Fruit fly (Drosophila melanogaster) whole organism, pupa: Measurements from ENCODE around the gene Ten-a.

Experiments
- CG10348 ChIP-seq: fragments of 200-800 bp; sonication (Bioruptor generic); IDR thresholded peaks from 2 replicates; pipeline ENCODE4 v1.3.6; 2022; ENCODE audit warnings: missing biosample characterization, missing genetic modification characterization
- CG12605 ChIP-seq: fragments of 200-800 bp; sonication (Bioruptor generic); IDR thresholded peaks from 2 replicates; pipeline ENCODE4 v1.3.6; 2022; ENCODE audit warnings: missing biosample characterization, missing genetic modification characterization
- CG13204 ChIP-seq: fragments of 200-800 bp; sonication (Bioruptor generic); optimal IDR thresholded peaks from 2 replicates; lab custom pipeline; 2018; ENCODE audit warnings: missing biosample characterization, mild to moderate bottlenecking, missing genetic modification characterization, moderate library complexity
- CG14655 ChIP-seq: fragments of 200-800 bp; sonication (Bioruptor generic); optimal IDR thresholded peaks from 3 replicates; lab custom pipeline; 2017; ENCODE audit warnings: mild to moderate bottlenecking, missing biosample characterization, missing genetic modification reagents, missing genetic modification characterization
- CG15710 ChIP-seq: fragments of 200-800 bp; sonication (Bioruptor generic); optimal IDR thresholded peaks from 2 replicates; lab custom pipeline; 2018; ENCODE audit warnings: missing biosample characterization, mild to moderate bottlenecking, missing genetic modification characterization, moderate library complexity
- CG17806 ChIP-seq: fragments of 200-800 bp; sonication (Bioruptor generic); optimal IDR thresholded peaks from 2 replicates; lab custom pipeline; 2018; ENCODE audit warnings: missing biosample characterization, mild to moderate bottlenecking, missing genetic modification characterization, moderate library complexity
- CG32121 ChIP-seq: fragments of 200-800 bp; sonication (Bioruptor generic); IDR thresholded peaks from 2 replicates; pipeline ENCODE4 v1.3.6; 2022; ENCODE audit warnings: missing biosample characterization, missing genetic modification characterization
- CG34367 ChIP-seq: fragments of 200-800 bp; sonication (Bioruptor generic); optimal IDR thresholded peaks from 2 replicates; lab custom pipeline; 2018; ENCODE audit warnings: missing biosample characterization, mild to moderate bottlenecking, missing genetic modification characterization
- CG4496 ChIP-seq: fragments of 200-800 bp; sonication (Bioruptor generic); IDR thresholded peaks from 3 replicates; pipeline ENCODE4 v1.3.6; 2022; ENCODE audit warnings: missing biosample characterization, missing genetic modification characterization
- CG8159 ChIP-seq: fragments of 200-800 bp; sonication (Bioruptor generic); optimal IDR thresholded peaks from 3 replicates; lab custom pipeline; 2018; ENCODE audit warnings: missing biosample characterization, mild to moderate bottlenecking, missing genetic modification characterization, moderate library complexity
- CG8301 ChIP-seq: fragments of 200-800 bp; sonication (Bioruptor generic); optimal IDR thresholded peaks from 2 replicates; lab custom pipeline; 2018; ENCODE audit warnings: missing biosample characterization, mild to moderate bottlenecking, missing genetic modification characterization
- CG9948 ChIP-seq: fragments of 200-800 bp; sonication (Bioruptor generic); optimal IDR thresholded peaks from 2 replicates; lab custom pipeline; 2018; ENCODE audit warnings: missing biosample characterization, mild to moderate bottlenecking, missing genetic modification characterization, moderate library complexity
- D1 ChIP-seq: fragments of 200-800 bp; sonication (Bioruptor generic); optimal IDR thresholded peaks from 2 replicates; lab custom pipeline; 2018; ENCODE audit warnings: missing biosample characterization, mild to moderate bottlenecking, missing genetic modification characterization, moderate library complexity
- EcR ChIP-seq: fragments of 200-800 bp; sonication (Bioruptor generic); optimal IDR thresholded peaks from 3 replicates; lab custom pipeline; 2019; ENCODE audit warnings: missing biosample characterization, missing genetic modification characterization, mild to moderate bottlenecking, moderate library complexity, missing genetic modification reagents
- Ets98B ChIP-seq: fragments of 200-800 bp; sonication (Bioruptor generic); IDR thresholded peaks from 2 replicates; pipeline ENCODE4 v1.3.6; 2022; ENCODE audit warnings: missing biosample characterization, missing genetic modification characterization
- Pif1A ChIP-seq: fragments of 200-800 bp; sonication (Bioruptor generic); optimal IDR thresholded peaks from 3 replicates; lab custom pipeline; 2016; ENCODE audit warnings: missing biosample characterization, missing genetic modification characterization
- Pif1B ChIP-seq: fragments of 200-800 bp; sonication (Bioruptor generic); optimal IDR thresholded peaks from 3 replicates; lab custom pipeline; 2016; ENCODE audit warnings: missing biosample characterization, missing genetic modification characterization
- Snoo ChIP-seq: fragments of 200-800 bp; sonication (Bioruptor generic); optimal IDR thresholded peaks from 3 replicates; lab custom pipeline; 2017; ENCODE audit warnings: missing biosample characterization, mild to moderate bottlenecking, missing genetic modification characterization, inconsistent platforms
- fd96Ca ChIP-seq: fragments of 200-800 bp; sonication (Bioruptor generic); IDR thresholded peaks from 3 replicates; pipeline ENCODE4 v1.3.6; 2022; ENCODE audit warnings: missing biosample characterization, missing genetic modification characterization
- gl ChIP-seq: fragments of 200-800 bp; sonication (Bioruptor generic); optimal IDR thresholded peaks from 2 replicates; lab custom pipeline; 2018; ENCODE audit warnings: missing biosample characterization, mild to moderate bottlenecking, missing genetic modification characterization
- rn ChIP-seq: fragments of 200-800 bp; sonication (Bioruptor generic); IDR thresholded peaks from 2 replicates; pipeline ENCODE4 v1.3.6; 2022; ENCODE audit warnings: missing biosample characterization, missing genetic modification characterization

The Ten-a gene

dm6 chrX:12217572-12217971 lies 174.1 kb downstream of the Ten-a start:
- TF ChIP-seq gl (tag; lab: Kevin White, UChicago): peak; percentile 42
- peak; percentile 76 for TF ChIP-seq CG8159 (tag; lab: Kevin White, UChicago)
- TF ChIP-seq CG15710 (tag; lab: Kevin White, UChicago): peak; percentile 67
- TF ChIP-seq CG8301 (tag; lab: Kevin White, UChicago): peak; percentile 89
- TF ChIP-seq CG4496 (GFP tag; lab: Robert Waterston, UW): peak; percentile 94
- TF ChIP-seq fd96Ca (GFP tag; lab: Robert Waterston, UW): peak; percentile 94
- TF ChIP-seq Pif1A: peak; percentile 60
- TF ChIP-seq EcR (GFP tag; lab: Kevin White, UChicago): no peak
- peak; percentile 81 for TF ChIP-seq rn (GFP tag; lab: Robert Waterston, UW)
- TF ChIP-seq CG32121: peak; percentile 89
- peak; percentile 77 for TF ChIP-seq CG9948
- peak; percentile 75 for TF ChIP-seq CG17806 (tag; lab: Kevin White, UChicago)
- TF ChIP-seq CG14655 (GFP tag; lab: Kevin White, UChicago): peak; percentile 91
- TF ChIP-seq CG12605 (GFP tag; lab: Robert Waterston, UW): peak; percentile 69
- peak; percentile 38 for TF ChIP-seq D1 (tag; lab: Kevin White, UChicago)
- peak; percentile 91 for TF ChIP-seq Ets98B
- peak; percentile 15 for TF ChIP-seq CG13204
- peak; percentile 66 for TF ChIP-seq CG34367 (tag; lab: Kevin White, UChicago)
- peak; percentile 29 for TF ChIP-seq Pif1B
- no peak for TF ChIP-seq Snoo (tag; lab: Kevin White, UChicago)
- peak; percentile 58 for TF ChIP-seq CG10348

dm6 chrX:12221496-12221895 lies 178.0 kb downstream of the Ten-a start:
- no peak for TF ChIP-seq CG8301 (tag; lab: Kevin White, UChicago)
- peak; percentile 9 for TF ChIP-seq Pif1B
- TF ChIP-seq gl (tag; lab: Kevin White, UChicago): no peak
- TF ChIP-seq CG13204: no peak
- TF ChIP-seq CG4496 (GFP tag; lab: Robert Waterston, UW): peak; percentile 70
- TF ChIP-seq rn (GFP tag; lab: Robert Waterston, UW): no peak
- no peak for TF ChIP-seq EcR (GFP tag; lab: Kevin White, UChicago)
- no peak for TF ChIP-seq CG34367 (tag; lab: Kevin White, UChicago)
- TF ChIP-seq CG9948: no peak
- no peak for TF ChIP-seq fd96Ca (GFP tag; lab: Robert Waterston, UW)
- peak; percentile 20 for TF ChIP-seq Snoo (tag; lab: Kevin White, UChicago)
- no peak for TF ChIP-seq D1 (tag; lab: Kevin White, UChicago)
- no peak for TF ChIP-seq CG15710 (tag; lab: Kevin White, UChicago)
- no peak for TF ChIP-seq CG14655 (GFP tag; lab: Kevin White, UChicago)
- no peak for TF ChIP-seq CG12605 (GFP tag; lab: Robert Waterston, UW)
- TF ChIP-seq CG8159 (tag; lab: Kevin White, UChicago): peak; percentile 22
- no peak for TF ChIP-seq CG32121
- TF ChIP-seq CG10348: no peak
- peak; percentile 46 for TF ChIP-seq Pif1A
- TF ChIP-seq CG17806 (tag; lab: Kevin White, UChicago): no peak
- 0 out of 2 replicates have a peak, but pooled peaks have one; percentile 17 for TF ChIP-seq Ets98B

dm6 chrX:12222890-12223345 lies 179.4 kb downstream of the Ten-a start:
- peak; percentile 70 for TF ChIP-seq CG17806 (tag; lab: Kevin White, UChicago)
- peak; percentile 71 for TF ChIP-seq CG8159 (tag; lab: Kevin White, UChicago)
- TF ChIP-seq CG4496 (GFP tag; lab: Robert Waterston, UW): peak; percentile 58; the same call in 2 of the 3 replicates
- TF ChIP-seq D1 (tag; lab: Kevin White, UChicago): no peak
- TF ChIP-seq CG34367 (tag; lab: Kevin White, UChicago): peak; percentile 46
- TF ChIP-seq CG9948: peak; percentile 73
- peak; percentile 13 for TF ChIP-seq gl (tag; lab: Kevin White, UChicago)
- TF ChIP-seq CG14655 (GFP tag; lab: Kevin White, UChicago): peak; percentile 58
- no peak for TF ChIP-seq rn (GFP tag; lab: Robert Waterston, UW)
- no peak for TF ChIP-seq CG10348
- TF ChIP-seq CG32121: no peak
- 0 out of 3 replicates have a peak, but pooled peaks have one; percentile 31 for TF ChIP-seq fd96Ca (GFP tag; lab: Robert Waterston, UW)
- peak; percentile 52 for TF ChIP-seq Snoo (tag; lab: Kevin White, UChicago)
- TF ChIP-seq CG8301 (tag; lab: Kevin White, UChicago): peak; percentile 29
- peak; percentile 50 for TF ChIP-seq Pif1A
- no peak for TF ChIP-seq CG13204
- TF ChIP-seq Ets98B: no peak
- no peak for TF ChIP-seq CG12605 (GFP tag; lab: Robert Waterston, UW)
- peak; percentile 63 for TF ChIP-seq CG15710 (tag; lab: Kevin White, UChicago)
- TF ChIP-seq Pif1B: peak; percentile 42
- peak; percentile 34 for TF ChIP-seq EcR (GFP tag; lab: Kevin White, UChicago)

dm6 chrX:12225325-12225972 lies 182.0 kb downstream of the Ten-a start:
- no peak for TF ChIP-seq CG34367 (tag; lab: Kevin White, UChicago)
- no peak for TF ChIP-seq CG4496 (GFP tag; lab: Robert Waterston, UW)
- TF ChIP-seq Pif1B: no peak
- TF ChIP-seq CG8159 (tag; lab: Kevin White, UChicago): no peak
- no peak for TF ChIP-seq CG17806 (tag; lab: Kevin White, UChicago)
- TF ChIP-seq CG10348: no peak
- TF ChIP-seq Snoo (tag; lab: Kevin White, UChicago): no peak
- no peak for TF ChIP-seq CG9948
- no peak for TF ChIP-seq Ets98B
- no peak for TF ChIP-seq CG32121
- TF ChIP-seq rn (GFP tag; lab: Robert Waterston, UW): no peak
- no peak for TF ChIP-seq CG8301 (tag; lab: Kevin White, UChicago)
- no peak for TF ChIP-seq fd96Ca (GFP tag; lab: Robert Waterston, UW)
- no peak for TF ChIP-seq CG14655 (GFP tag; lab: Kevin White, UChicago)

dm6 chrX:12226561-12226960 lies 183.1 kb downstream of the Ten-a start:
- peak; percentile 95 for TF ChIP-seq CG14655 (GFP tag; lab: Kevin White, UChicago)
- peak; percentile 88 for TF ChIP-seq rn (GFP tag; lab: Robert Waterston, UW)
- TF ChIP-seq CG4496 (GFP tag; lab: Robert Waterston, UW): peak; percentile 95
- TF ChIP-seq D1 (tag; lab: Kevin White, UChicago): peak; percentile 56
- TF ChIP-seq CG12605 (GFP tag; lab: Robert Waterston, UW): peak; percentile 81; the same call in 1 of the 2 replicates
- TF ChIP-seq CG34367 (tag; lab: Kevin White, UChicago): peak; percentile 95
- TF ChIP-seq fd96Ca (GFP tag; lab: Robert Waterston, UW): peak; percentile 97
- peak; percentile 93 for TF ChIP-seq CG9948
- TF ChIP-seq Pif1B: peak; percentile 91
- TF ChIP-seq Pif1A: peak; percentile 92
- TF ChIP-seq Ets98B: peak; percentile 93
- TF ChIP-seq CG8301 (tag; lab: Kevin White, UChicago): peak; percentile 92
- peak; percentile 91 for TF ChIP-seq CG13204
- TF ChIP-seq CG17806 (tag; lab: Kevin White, UChicago): peak; percentile 91
- peak; percentile 93 for TF ChIP-seq CG32121
- peak; percentile 92 for TF ChIP-seq CG8159 (tag; lab: Kevin White, UChicago)
- TF ChIP-seq CG15710 (tag; lab: Kevin White, UChicago): peak; percentile 93
- TF ChIP-seq gl (tag; lab: Kevin White, UChicago): peak; percentile 89
- TF ChIP-seq Snoo (tag; lab: Kevin White, UChicago): peak; percentile 93
- peak; percentile 93 for TF ChIP-seq EcR (GFP tag; lab: Kevin White, UChicago)
- peak; percentile 84 for TF ChIP-seq CG10348
- TF ChIP-seq, all 21 proteins: peak for 21
